Fruit fly (Drosophila melanogaster) Kc167 (cell line): Measurements from ENCODE around the gene Mur29B.

Experiments used
- Sin3A ChIP-seq: fragments of >200 bp; optimal IDR thresholded peaks from 2 replicates; lab custom pipeline; 2018; ENCODE audit warnings: missing external identifiers
- h ChIP-seq: fragments of >200 bp; optimal IDR thresholded peaks from 3 replicates; lab custom pipeline; 2018; ENCODE audit warnings: missing external identifiers
- psq ChIP-seq: fragments of >200 bp; optimal IDR thresholded peaks from 2 replicates; lab custom pipeline; 2017; ENCODE audit warnings: missing external identifiers

- no peak for TF ChIP-seq h (lab: Kevin White, UChicago)
- no peak for TF ChIP-seq psq (lab: Kevin White, UChicago)
- no peak for TF ChIP-seq Sin3A (lab: Kevin White, UChicago)
These were observed 46.7 kb downstream of the Mur29B start, which contains the start of gene CG13386 for dm6 chr2L:8398721-8399120.
